Worm (Caenorhabditis elegans) whole organism, L4 larva: ENCODE measurements around the gene rimb-1.

Experiments
- R02D3.7 ChIP-seq: fragments of 150-350 bp; sonication (generic microtip); optimal IDR thresholded peaks from 3 replicates; lab custom pipeline; 2014; ENCODE audit warnings: missing biosample characterization, missing genetic modification characterization
- Y48G9A.11 ChIP-seq: fragments of 200-800 bp; sonication (Bioruptor generic); IDR thresholded peaks from 2 replicates; pipeline ENCODE4 v1.3.6; 2022; ENCODE audit warnings: missing genetic modification reagents, missing genetic modification characterization, missing compliant biosample characterization
- Y75B8A.6 ChIP-seq: fragments of 200-800 bp; sonication (Bioruptor generic); IDR thresholded peaks from 2 replicates; pipeline ENCODE4 v1.3.6; 2022; ENCODE audit warnings: missing genetic modification reagents, missing genetic modification characterization, missing compliant biosample characterization
- ZK546.5 ChIP-seq, 2 experiments: sonication (generic microtip); optimal IDR thresholded peaks; 2 replicates each; lab custom pipeline; 2017; ENCODE audit warnings: missing biosample characterization in 2 of 2, missing genetic modification characterization in 2 of 2
- aha-1 ChIP-seq: fragments of 150-350 bp; peaks from one replicate; lab custom pipeline; 2014; ENCODE audit warnings: missing biosample characterization, missing genetic modification characterization
- ama-1 ChIP-seq: fragments of 150-350 bp; optimal IDR thresholded peaks from 2 replicates; lab custom pipeline; 2014; ENCODE audit warnings: inconsistent platforms, mixed read lengths
- arid-1 ChIP-seq: fragments of 200-800 bp; sonication (Bioruptor generic); conservative IDR thresholded peaks from 2 replicates; pipeline ENCODE4 v1.3.6; 2022; ENCODE audit warnings: missing genetic modification reagents, missing genetic modification characterization, missing compliant biosample characterization
- ceh-28 ChIP-seq: fragments of 150-350 bp; optimal IDR thresholded peaks from 2 replicates; lab custom pipeline; 2014; ENCODE audit warnings: missing biosample characterization, missing genetic modification reagents, missing genetic modification characterization
- ceh-32 ChIP-seq: sonication (generic microtip); optimal IDR thresholded peaks from 2 replicates; lab custom pipeline; 2016; ENCODE audit warnings: mild to moderate bottlenecking, missing genetic modification characterization, missing compliant biosample characterization; ENCODE audit not compliant: poor library complexity
- ceh-62 ChIP-seq: sonication (generic microtip); optimal IDR thresholded peaks from 2 replicates; lab custom pipeline; 2017; ENCODE audit warnings: missing biosample characterization, missing genetic modification characterization
- daf-16 ChIP-seq, 3 experiments: sonication (generic microtip); optimal IDR thresholded peaks; 2 replicates each; lab custom pipeline; 2016 to 2017; ENCODE audit warnings: missing genetic modification characterization in 3 of 3, missing genetic modification reagents in 3 of 3, mild to moderate bottlenecking in 2 of 3, missing compliant biosample characterization in 2 of 3, missing biosample characterization in 1 of 3, moderate library complexity in 1 of 3
- daf-8 ChIP-seq: fragments of 200-800 bp; sonication (Bioruptor generic); IDR thresholded peaks from 2 replicates; pipeline ENCODE4 v1.3.6; 2022; ENCODE audit warnings: missing genetic modification characterization, missing compliant biosample characterization
- dve-1 ChIP-seq: sonication (generic microtip); optimal IDR thresholded peaks from 2 replicates; lab custom pipeline; 2017; ENCODE audit warnings: antibody characterized with exemption, mild to moderate bottlenecking, missing genetic modification characterization, missing compliant biosample characterization; ENCODE audit not compliant: insufficient read depth
- egl-43 ChIP-seq: fragments of 200-800 bp; sonication (Bioruptor generic); IDR thresholded peaks from 2 replicates; pipeline ENCODE4 v1.3.6; 2022; ENCODE audit warnings: missing genetic modification reagents, missing genetic modification characterization, missing compliant biosample characterization
- hlh-11 ChIP-seq: fragments of 200-800 bp; sonication (Bioruptor generic); optimal IDR thresholded peaks from 2 replicates; lab custom pipeline; 2018; ENCODE audit warnings: mild to moderate bottlenecking, missing genetic modification characterization, missing compliant biosample characterization
- hlh-30 ChIP-seq: sonication (generic microtip); optimal IDR thresholded peaks from 2 replicates; lab custom pipeline; 2017; ENCODE audit warnings: antibody characterized with exemption, mild to moderate bottlenecking, missing genetic modification characterization, missing compliant biosample characterization; ENCODE audit not compliant: insufficient read depth
- hmg-1.1 ChIP-seq: fragments of 200-800 bp; sonication (Bioruptor generic); IDR thresholded peaks from 2 replicates; pipeline ENCODE4 v1.3.6; 2022; ENCODE audit warnings: missing genetic modification reagents, missing genetic modification characterization, missing compliant biosample characterization
- lin-15B ChIP-seq: fragments of 150-350 bp; sonication (generic microtip); optimal IDR thresholded peaks from 3 replicates; lab custom pipeline; 2014; ENCODE audit warnings: missing biosample characterization, missing genetic modification characterization
- lir-3 ChIP-seq: sonication (generic microtip); optimal IDR thresholded peaks from 2 replicates; lab custom pipeline; 2016; ENCODE audit warnings: mild to moderate bottlenecking, missing genetic modification characterization, missing compliant biosample characterization
- madf-9 ChIP-seq: fragments of 200-800 bp; sonication (Bioruptor generic); conservative IDR thresholded peaks from 2 replicates; pipeline ENCODE4 v1.3.6; 2022; ENCODE audit warnings: missing genetic modification reagents, missing genetic modification characterization, missing compliant biosample characterization
- mep-1 ChIP-seq: fragments of 150-350 bp; sonication (generic microtip); optimal IDR thresholded peaks from 3 replicates; lab custom pipeline; 2014; ENCODE audit warnings: missing biosample characterization, missing genetic modification characterization
- mxl-2 ChIP-seq: fragments of 200-800 bp; sonication (Bioruptor generic); conservative IDR thresholded peaks from 2 replicates; pipeline ENCODE4 v1.3.6; 2022; ENCODE audit warnings: missing genetic modification reagents, missing genetic modification characterization, missing compliant biosample characterization
- nhr-111 ChIP-seq: fragments of 200-800 bp; sonication (Bioruptor generic); optimal IDR thresholded peaks from 2 replicates; lab custom pipeline; 2018; ENCODE audit warnings: mild to moderate bottlenecking, missing genetic modification characterization, missing compliant biosample characterization
- nhr-25 ChIP-seq: sonication (generic microtip); optimal IDR thresholded peaks from 2 replicates; lab custom pipeline; 2017; ENCODE audit warnings: missing genetic modification characterization, mild to moderate bottlenecking, missing compliant biosample characterization, antibody characterized with exemption, moderate library complexity, borderline replicate concordance; ENCODE audit not compliant: insufficient read depth
- nhr-28 ChIP-seq: fragments of 150-350 bp; optimal IDR thresholded peaks from 2 replicates; lab custom pipeline; 2014; ENCODE audit warnings: missing biosample characterization, missing genetic modification characterization
- nhr-48 ChIP-seq: sonication (generic microtip); optimal IDR thresholded peaks from 2 replicates; lab custom pipeline; 2016; ENCODE audit warnings: mild to moderate bottlenecking, missing genetic modification characterization, missing compliant biosample characterization
- nhr-76 ChIP-seq: fragments of 150-350 bp; optimal IDR thresholded peaks from 2 replicates; lab custom pipeline; 2014; ENCODE audit warnings: missing biosample characterization, missing genetic modification characterization
- nhr-77 ChIP-seq: fragments of 150-350 bp; optimal IDR thresholded peaks from 2 replicates; lab custom pipeline; 2014; ENCODE audit warnings: missing biosample characterization, missing genetic modification characterization
- saeg-2 ChIP-seq: fragments of 200-800 bp; sonication (Bioruptor generic); IDR thresholded peaks from 2 replicates; pipeline ENCODE4 v1.3.6; 2022; ENCODE audit warnings: missing genetic modification reagents, missing genetic modification characterization, missing compliant biosample characterization
- set-16 ChIP-seq: fragments of 200-800 bp; sonication (Bioruptor generic); IDR thresholded peaks from 2 replicates; pipeline ENCODE4 v1.3.6; 2022; ENCODE audit warnings: missing genetic modification reagents, missing genetic modification characterization, missing compliant biosample characterization
- skn-1 ChIP-seq: fragments of 150-350 bp; optimal IDR thresholded peaks from 2 replicates; lab custom pipeline; 2014; ENCODE audit warnings: missing biosample characterization, missing genetic modification characterization
- snpc-4 ChIP-seq: fragments of 150-350 bp; optimal IDR thresholded peaks from 2 replicates; lab custom pipeline; 2014; ENCODE audit warnings: missing biosample characterization, missing genetic modification characterization
- spr-3 ChIP-seq: fragments of 200-800 bp; sonication (Bioruptor generic); optimal IDR thresholded peaks from 2 replicates; lab custom pipeline; 2018; ENCODE audit warnings: mild to moderate bottlenecking, missing genetic modification characterization, missing compliant biosample characterization
- tag-97 ChIP-seq: fragments of 200-800 bp; sonication (Bioruptor generic); IDR thresholded peaks from 2 replicates; pipeline ENCODE4 v1.3.6; 2022; ENCODE audit warnings: missing genetic modification characterization, missing compliant biosample characterization
- ztf-11 ChIP-seq: fragments of 150-350 bp; optimal IDR thresholded peaks from 2 replicates; lab custom pipeline; 2014; ENCODE audit warnings: missing biosample characterization, missing genetic modification characterization

rimb-1 gene

DNA sequence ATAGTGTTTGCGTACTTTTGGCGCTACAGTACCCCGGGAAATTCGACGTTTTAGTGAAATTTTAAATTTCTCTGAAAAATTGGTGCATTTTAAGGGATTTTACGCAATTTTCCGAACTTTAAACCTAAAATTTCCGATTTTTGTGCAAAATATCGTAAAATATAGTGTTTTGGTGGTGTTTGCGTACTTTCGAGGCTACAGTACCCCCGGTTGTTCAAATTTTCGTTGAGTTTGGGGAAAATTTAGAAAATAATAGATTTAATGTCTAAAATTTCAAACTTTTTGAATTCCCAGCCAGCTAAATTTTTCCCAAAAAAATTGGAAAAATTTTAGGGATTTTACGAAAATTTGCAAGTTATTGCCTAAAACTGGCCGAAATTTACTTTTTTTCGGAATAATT lies 44.3 kb downstream of the rimb-1 start:
- TF ChIP-seq skn-1: no peak
- TF ChIP-seq ceh-32 (tag; lab: Kevin White, UChicago): no peak
- no peak for TF ChIP-seq Y48G9A.11 (GFP tag; lab: Robert Waterston, UW)
- no peak for TF ChIP-seq Y75B8A.6 (GFP tag; lab: Robert Waterston, UW)
- TF ChIP-seq aha-1: peak; percentile 77
- no peak for TF ChIP-seq madf-9
- no peak for TF ChIP-seq nhr-48 (tag; lab: Kevin White, UChicago)

- TF ChIP-seq daf-16 (GFP tag; optimal IDR thresholded peaks at IDR 0.05; lab: Kevin White, UChicago): no peak
- TF ChIP-seq daf-16 (tag; optimal IDR thresholded peaks at IDR 0.05; lab: Kevin White, UChicago): no peak
- peak; percentile 93 for TF ChIP-seq ceh-28 (tag; lab: Kevin White, UChicago)
Observed at ce11 chrIII:1833984-1834563, 45.9 kb downstream of the rimb-1 start, which contains the start of gene rexd-1. Gene rexd-1, plus strand, starts transcription at chrIII:1834513.

ce11 chrIII:1848747-1849146 lies 60.6 kb downstream of the rimb-1 start, which contains the start of gene pqn-82:
Gene pqn-82, plus strand, starts transcription at chrIII:1849047.
- TF ChIP-seq egl-43 (GFP tag; lab: Robert Waterston, UW) (no peak), nhr-111 (GFP tag; lab: Kevin White, UChicago) (no peak), spr-3 (GFP tag; lab: Kevin White, UChicago) (no peak), ztf-11 (tag; lab: Kevin White, UChicago) (no peak), saeg-2 (GFP tag; lab: Robert Waterston, UW) (no peak), lin-15B (tag; lab: Kevin White, UChicago) (no peak), daf-8 (GFP tag; lab: Robert Waterston, UW) (no peak), daf-16 (GFP tag; optimal IDR thresholded peaks at IDR 0.05; lab: Kevin White, UChicago) (no peak), daf-16 (tag; optimal IDR thresholded peaks at IDR 0.05; lab: Kevin White, UChicago) (no peak), set-16 (GFP tag; lab: Robert Waterston, UW) (no peak), nhr-25 (tag; lab: Kevin White, UChicago) (no peak), ceh-62 (tag; lab: Kevin White, UChicago) (no peak), ZK546.5 (tag; optimal IDR thresholded peaks at IDR 0.05; lab: Kevin White, UChicago) (no peak), arid-1 (GFP tag; lab: Robert Waterston, UW) (no peak), mxl-2 (no peak), R02D3.7 (tag; lab: Kevin White, UChicago) (no peak), lir-3 (tag; lab: Kevin White, UChicago) (no peak), ama-1 (no peak), nhr-76 (tag; lab: Kevin White, UChicago) (no peak), dve-1 (no peak), madf-9 (no peak)
- TF ChIP-seq, all 104 proteins: peak for 0

DNA sequence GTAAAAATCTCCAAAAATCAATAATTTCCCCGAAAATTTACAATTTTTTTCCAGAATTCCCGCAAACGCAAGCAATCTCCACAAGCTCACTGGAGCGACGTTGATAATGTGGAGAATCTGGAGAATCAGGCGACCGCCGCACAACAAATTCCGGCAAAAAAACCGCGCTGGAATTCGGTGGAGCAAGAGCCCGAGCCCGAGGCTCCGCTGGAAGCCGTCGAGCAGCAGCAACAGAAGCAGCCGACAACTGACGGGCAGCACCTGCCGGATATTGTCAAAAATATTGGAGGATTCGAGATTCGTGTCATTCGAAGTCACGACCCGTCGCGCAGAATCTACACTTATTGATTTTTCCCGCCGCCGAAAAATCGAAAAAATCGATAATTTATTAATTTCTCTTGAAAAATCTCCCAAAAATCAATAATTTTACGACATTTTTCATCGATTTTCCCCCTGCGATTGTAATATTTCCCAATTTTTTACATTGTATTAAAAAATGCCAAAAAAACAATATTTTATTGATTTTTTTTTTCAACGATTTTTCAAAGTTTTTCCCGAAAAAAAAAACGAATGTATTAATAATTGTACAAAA lies 64.1 kb downstream of the rimb-1 start:
- TF ChIP-seq set-16 (GFP tag; lab: Robert Waterston, UW): peak; percentile 77; the same call in 1 of the 2 replicates
- TF ChIP-seq ceh-28 (tag; lab: Kevin White, UChicago): peak; percentile 68
- TF ChIP-seq hlh-30: no peak

DNA sequence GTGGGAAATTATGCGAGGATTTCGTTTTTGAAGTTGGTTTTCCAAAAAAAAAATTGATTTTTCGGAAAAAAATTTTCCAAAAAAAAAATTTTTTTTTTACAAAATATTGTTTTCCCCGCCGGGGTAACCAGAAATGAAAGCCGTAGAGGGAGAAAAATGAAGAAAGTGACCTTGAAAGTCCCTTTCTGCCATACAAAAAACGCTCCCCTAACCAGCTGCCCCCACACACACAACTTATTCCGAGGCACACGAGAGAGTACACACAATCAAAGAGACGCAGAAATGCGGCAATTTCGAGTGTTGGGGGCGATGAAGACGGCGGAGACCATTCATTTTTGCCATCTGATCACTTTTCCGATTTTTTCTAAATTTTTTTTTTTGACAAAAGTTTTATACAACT lies 65.8 kb downstream of the rimb-1 start:
- no peak for TF ChIP-seq tag-97 (GFP tag; lab: Robert Waterston, UW)
- TF ChIP-seq hlh-11 (tag; lab: Kevin White, UChicago): peak; percentile 29
- TF ChIP-seq dve-1: no peak
- no peak for TF ChIP-seq daf-16 (GFP tag; optimal IDR thresholded peaks at IDR 0.05; lab: Kevin White, UChicago)
- no peak for TF ChIP-seq daf-16 (tag; optimal IDR thresholded peaks at IDR 0.05; lab: Kevin White, UChicago)
- no peak for TF ChIP-seq snpc-4
- TF ChIP-seq nhr-77 (tag; lab: Kevin White, UChicago): no peak
- peak; percentile 31 for TF ChIP-seq nhr-28 (tag; lab: Kevin White, UChicago)
- TF ChIP-seq hlh-30: peak; percentile 8
- peak; percentile 13 for TF ChIP-seq mep-1 (tag; lab: Kevin White, UChicago)
- TF ChIP-seq hmg-1.1 (GFP tag; lab: Robert Waterston, UW): peak; percentile 47; the same call in 1 of the 2 replicates
- peak; percentile 4 for TF ChIP-seq aha-1
- TF ChIP-seq nhr-25 (tag; lab: Kevin White, UChicago): peak; percentile 3
